Worm (Caenorhabditis elegans) whole organism, L1 larva: ENCODE results near the gene wht-5.

Source experiments
- C16A3.4 ChIP-seq: fragments of 150-350 bp; optimal IDR thresholded peaks from 2 replicates; lab custom pipeline; 2014; ENCODE audit warnings: missing biosample characterization, missing genetic modification characterization
- C34B4.2 ChIP-seq: sonication (generic microtip); optimal IDR thresholded peaks from 2 replicates; lab custom pipeline; 2017; ENCODE audit warnings: mild to moderate bottlenecking, missing genetic modification characterization, missing compliant biosample characterization
- Y116A8C.19 ChIP-seq: sonication (generic microtip); optimal IDR thresholded peaks from 2 replicates; lab custom pipeline; 2016; ENCODE audit warnings: missing compliant biosample characterization, missing genetic modification characterization, borderline replicate concordance
- aha-1 ChIP-seq: fragments of 150-350 bp; optimal IDR thresholded peaks from 2 replicates; lab custom pipeline; 2014; ENCODE audit warnings: missing biosample characterization, missing genetic modification characterization
- aly-2 ChIP-seq: fragments of 150-350 bp; optimal IDR thresholded peaks from 2 replicates; lab custom pipeline; 2014; ENCODE audit warnings: missing biosample characterization, missing genetic modification characterization
- ama-1 ChIP-seq: fragments of 150-350 bp; optimal IDR thresholded peaks from 2 replicates; lab custom pipeline; 2014
- blmp-1 ChIP-seq: fragments of 150-350 bp; optimal IDR thresholded peaks from 2 replicates; lab custom pipeline; 2014; ENCODE audit warnings: missing biosample characterization, missing genetic modification characterization
- ceh-82 ChIP-seq, 3 experiments: fragments of 150-350 bp in 1 of 3; sonication (generic microtip) in 2 of 3; optimal IDR thresholded peaks; 2 replicates each; lab custom pipeline; 2014 to 2017; ENCODE audit warnings: missing biosample characterization in 3 of 3, missing genetic modification characterization in 3 of 3
- ceh-90 ChIP-seq: sonication (generic microtip); optimal IDR thresholded peaks from 2 replicates; lab custom pipeline; 2016; ENCODE audit warnings: missing genetic modification characterization, missing compliant biosample characterization
- dpl-1 ChIP-seq, 3 experiments: fragments of 150-350 bp in 2 of 3; sonication (generic microtip) in 1 of 3; optimal IDR thresholded peaks; 2 replicates each; lab custom pipeline; 2014 to 2017; ENCODE audit warnings: missing biosample characterization in 3 of 3, missing genetic modification characterization in 3 of 3, missing genetic modification reagents in 3 of 3
- dsc-1 ChIP-seq: sonication (generic microtip); optimal IDR thresholded peaks from 2 replicates; lab custom pipeline; 2016; ENCODE audit warnings: mild to moderate bottlenecking, missing genetic modification characterization, missing compliant biosample characterization
- egl-13 ChIP-seq: sonication (generic microtip); optimal IDR thresholded peaks from 2 replicates; lab custom pipeline; 2016; ENCODE audit warnings: missing genotype, missing genetic modification reagents, missing genetic modification characterization, missing compliant biosample characterization
- elt-2 ChIP-seq: sonication (generic microtip); optimal IDR thresholded peaks from 2 replicates; lab custom pipeline; 2016; ENCODE audit warnings: missing genetic modification characterization, mild to moderate bottlenecking, inconsistent platforms, missing compliant biosample characterization, missing genetic modification reagents
- elt-3 ChIP-seq, 6 experiments: fragments of 150-350 bp in 1 of 6; sonication (generic microtip); optimal IDR thresholded peaks; 2 replicates each; lab custom pipeline; 2017 to 2018; ENCODE audit warnings: missing biosample characterization in 6 of 6, missing genetic modification characterization in 6 of 6, inconsistent platforms in 1 of 6
- fkh-10 ChIP-seq: sonication (generic microtip); optimal IDR thresholded peaks from 2 replicates; lab custom pipeline; 2017; ENCODE audit warnings: missing biosample characterization, missing genetic modification reagents, missing genetic modification characterization
- fkh-4 ChIP-seq: sonication (generic microtip); optimal IDR thresholded peaks from 2 replicates; lab custom pipeline; 2016; ENCODE audit warnings: missing compliant biosample characterization, missing genetic modification characterization, borderline replicate concordance
- fkh-8 ChIP-seq: sonication (generic microtip); optimal IDR thresholded peaks from 2 replicates; lab custom pipeline; 2016; ENCODE audit warnings: mild to moderate bottlenecking, missing genetic modification characterization, missing compliant biosample characterization
- fos-1 ChIP-seq: fragments of 150-350 bp; optimal IDR thresholded peaks from 2 replicates; lab custom pipeline; 2014; ENCODE audit warnings: missing biosample characterization, missing genetic modification characterization
- hlh-17 ChIP-seq: fragments of 200-800 bp; sonication (Bioruptor generic); optimal IDR thresholded peaks from 2 replicates; lab custom pipeline; 2018; ENCODE audit warnings: missing genetic modification characterization, mild to moderate bottlenecking, missing compliant biosample characterization, moderate library complexity, borderline replicate concordance
- hpl-2 ChIP-seq: fragments of 150-350 bp; optimal IDR thresholded peaks from 2 replicates; lab custom pipeline; 2014; ENCODE audit warnings: missing biosample characterization, missing genetic modification reagents, missing genetic modification characterization
- mab-9 ChIP-seq: fragments of 200-800 bp; sonication (Bioruptor generic); IDR thresholded peaks from 2 replicates; pipeline ENCODE4 v1.3.6; 2022; ENCODE audit warnings: missing genetic modification reagents, missing genetic modification characterization, missing compliant biosample characterization
- mdl-1 ChIP-seq, 2 experiments: fragments of 150-350 bp; optimal IDR thresholded peaks; 2 replicates each; lab custom pipeline; 2014 to 2017; ENCODE audit warnings: missing biosample characterization in 2 of 2, missing genetic modification characterization in 2 of 2, inconsistent platforms in 1 of 2
- mef-2 ChIP-seq: fragments of 150-350 bp; optimal IDR thresholded peaks from 2 replicates; lab custom pipeline; 2014; ENCODE audit warnings: missing biosample characterization, missing genetic modification characterization
- nhr-11 ChIP-seq: fragments of 150-350 bp; optimal IDR thresholded peaks from 2 replicates; lab custom pipeline; 2014; ENCODE audit warnings: missing biosample characterization, missing genetic modification characterization
- nhr-12 ChIP-seq: sonication (generic microtip); optimal IDR thresholded peaks from 2 replicates; lab custom pipeline; 2017; ENCODE audit warnings: missing biosample characterization, missing genetic modification characterization
- nhr-20 ChIP-seq: sonication (generic microtip); optimal IDR thresholded peaks from 2 replicates; lab custom pipeline; 2016; ENCODE audit warnings: mild to moderate bottlenecking, missing genetic modification characterization, missing compliant biosample characterization
- nhr-71 ChIP-seq: sonication (generic microtip); optimal IDR thresholded peaks from 2 replicates; lab custom pipeline; 2016; ENCODE audit warnings: mild to moderate bottlenecking, missing genetic modification characterization, moderate library complexity, missing compliant biosample characterization
- nhr-77 ChIP-seq: fragments of 150-350 bp; optimal IDR thresholded peaks from 2 replicates; lab custom pipeline; 2014; ENCODE audit warnings: missing biosample characterization, missing genetic modification characterization
- pqm-1 ChIP-seq: sonication (generic microtip); optimal IDR thresholded peaks from 3 replicates; lab custom pipeline; 2017; ENCODE audit warnings: missing biosample characterization, missing genetic modification characterization
- snu-23 ChIP-seq: sonication (generic microtip); optimal IDR thresholded peaks from 2 replicates; lab custom pipeline; 2016; ENCODE audit warnings: missing genetic modification characterization, missing compliant biosample characterization
- sptf-1 ChIP-seq: fragments of 150-350 bp; optimal IDR thresholded peaks from 2 replicates; lab custom pipeline; 2014; ENCODE audit warnings: missing biosample characterization, missing genetic modification characterization
- tbx-2 ChIP-seq: sonication (generic microtip); optimal IDR thresholded peaks from 2 replicates; lab custom pipeline; 2016; ENCODE audit warnings: missing genetic modification characterization, missing compliant biosample characterization
- tlp-1 ChIP-seq: fragments of 150-350 bp; optimal IDR thresholded peaks from 2 replicates; lab custom pipeline; 2014; ENCODE audit warnings: missing biosample characterization, missing genetic modification characterization
- unc-30 ChIP-seq: sonication (generic microtip); optimal IDR thresholded peaks from 2 replicates; lab custom pipeline; 2017; ENCODE audit warnings: missing biosample characterization, missing genetic modification characterization
- unc-86 ChIP-seq: sonication (generic microtip); optimal IDR thresholded peaks from 2 replicates; lab custom pipeline; 2016; ENCODE audit warnings: missing genetic modification characterization, missing compliant biosample characterization
- xbp-1 ChIP-seq: sonication (generic microtip); optimal IDR thresholded peaks from 2 replicates; lab custom pipeline; 2016; ENCODE audit warnings: missing genetic modification characterization, missing compliant biosample characterization
- zag-1 ChIP-seq: fragments of 150-350 bp; optimal IDR thresholded peaks from 2 replicates; lab custom pipeline; 2014; ENCODE audit warnings: missing biosample characterization, missing genetic modification characterization

Gene wht-5

ce11 chrIV:12290744-12291143, 46.6 kb upstream of the wht-5 start, which contains the start of gene C42C1.8:
Gene C42C1.8 (plus strand): TSS chrIV:12291044.
- no peak for TF ChIP-seq C16A3.4 (tag; lab: Kevin White, UChicago)
- no peak for TF ChIP-seq nhr-71
- no peak for TF ChIP-seq fkh-4
- TF ChIP-seq nhr-12 (tag; lab: Kevin White, UChicago): no peak
- TF ChIP-seq ama-1 (lab: Kevin White, UChicago): no peak
- TF ChIP-seq nhr-77 (tag; lab: Kevin White, UChicago): no peak
- TF ChIP-seq fkh-8 (tag; lab: Kevin White, UChicago): no peak
- no peak for TF ChIP-seq unc-30

ce11 chrIV:12301161-12301560, 36.2 kb upstream of the wht-5 start, which contains the start of gene oac-59:
Gene oac-59 (minus strand): TSS chrIV:12301261.
- TF ChIP-seq C34B4.2 (no peak), mef-2 (tag; lab: Kevin White, UChicago) (no peak), snu-23 (GFP tag; lab: Kevin White, UChicago) (no peak), sptf-1 (tag; lab: Kevin White, UChicago) (no peak), elt-2 (no peak), fkh-4 (no peak), blmp-1 (tag; lab: Kevin White, UChicago) (no peak), xbp-1 (tag; lab: Kevin White, UChicago) (no peak), aha-1 (tag; lab: Kevin White, UChicago) (no peak), hpl-2 (no peak), Y116A8C.19 (tag; lab: Kevin White, UChicago) (no peak), pqm-1 (tag; lab: Kevin White, UChicago) (no peak), unc-86 (tag; lab: Kevin White, UChicago) (no peak), fkh-8 (tag; lab: Kevin White, UChicago) (no peak), nhr-11 (tag; lab: Kevin White, UChicago) (no peak), fos-1 (no peak), tlp-1 (tag; lab: Kevin White, UChicago) (no peak)

ce11 chrIV:12302885-12303284, 34.5 kb upstream of the wht-5 start:
- TF ChIP-seq elt-2 (peak; percentile 43), tlp-1 (tag; lab: Kevin White, UChicago) (no peak)

ce11 chrIV:12304750-12305149, 32.6 kb upstream of the wht-5 start:
- no peak for TF ChIP-seq ceh-90 (tag; lab: Kevin White, UChicago)

- TF ChIP-seq elt-2 (peak; percentile 69), nhr-71 (no peak)
Observed at ce11 chrIV:12305956-12306355, 31.4 kb upstream of the wht-5 start.

ce11 chrIV:12307720-12308119, 29.7 kb upstream of the wht-5 start, which contains the start of gene oac-57:
Gene oac-57 (minus strand): TSS chrIV:12307820.
- TF ChIP-seq hlh-17 (GFP tag; lab: Kevin White, UChicago) (no peak), fkh-8 (tag; lab: Kevin White, UChicago) (no peak), mdl-1 (tag; optimal IDR thresholded peaks at IDR 0.05; lab: Kevin White, UChicago) (no peak), mab-9 (GFP tag; lab: Robert Waterston, UW) (no peak), egl-13 (tag; lab: Kevin White, UChicago) (no peak), fkh-10 (GFP tag; lab: Kevin White, UChicago) (no peak), aly-2 (tag; lab: Kevin White, UChicago) (no peak), dsc-1 (tag; lab: Kevin White, UChicago) (no peak), elt-3 (tag; optimal IDR thresholded peaks at IDR 0.05; lab: Kevin White, UChicago) (no peak), nhr-20 (tag; lab: Kevin White, UChicago) (no peak), tbx-2 (tag; lab: Kevin White, UChicago) (no peak), dpl-1 (GFP tag; optimal IDR thresholded peaks at IDR 0.05; lab: Kevin White, UChicago) (no peak), ceh-82 (tag; optimal IDR thresholded peaks at IDR 0.05; lab: Kevin White, UChicago) (no peak), zag-1 (tag; lab: Kevin White, UChicago) (no peak)
